Fruit fly (Drosophila melanogaster) whole organism, embryonic: ENCODE data around the gene Obp83ef.

Experiments
- BtbVII ChIP-seq: fragments of 200-800 bp; sonication (Bioruptor generic); optimal IDR thresholded peaks from 3 replicates; lab custom pipeline; 2017; ENCODE audit warnings: missing biosample characterization, mild to moderate bottlenecking, missing genetic modification characterization
- CG12391 ChIP-seq: fragments of 200-800 bp; sonication (Bioruptor generic); optimal IDR thresholded peaks from 3 replicates; lab custom pipeline; 2018; ENCODE audit warnings: missing biosample characterization, mild to moderate bottlenecking, missing genetic modification characterization, moderate library complexity
- CG15073 ChIP-seq: fragments of 200-800 bp; sonication (Bioruptor generic); optimal IDR thresholded peaks from 2 replicates; lab custom pipeline; 2016; ENCODE audit warnings: missing biosample characterization, missing genetic modification characterization
- CG31224 ChIP-seq: fragments of 200-800 bp; sonication (Bioruptor generic); IDR thresholded peaks from 2 replicates; pipeline ENCODE4 v1.3.6; 2022; ENCODE audit warnings: missing biosample characterization, missing genetic modification characterization
- CG7987 ChIP-seq: fragments of 200-800 bp; sonication (Bioruptor generic); optimal IDR thresholded peaks from 2 replicates; lab custom pipeline; 2018; ENCODE audit warnings: missing biosample characterization, mild to moderate bottlenecking, missing genetic modification characterization, moderate library complexity
- Dip2 ChIP-seq: fragments of 200-800 bp; sonication (Bioruptor generic); IDR thresholded peaks from 2 replicates; pipeline ENCODE4 v1.3.6; 2022; ENCODE audit warnings: missing biosample characterization, missing genetic modification characterization
- MESR4 ChIP-seq: fragments of 200-800 bp; sonication (Bioruptor generic); optimal IDR thresholded peaks from 2 replicates; lab custom pipeline; 2018; ENCODE audit warnings: missing biosample characterization, mild to moderate bottlenecking, missing genetic modification characterization, moderate library complexity
- Sox102F ChIP-seq: fragments of 200-800 bp; sonication (Bioruptor generic); optimal IDR thresholded peaks from 2 replicates; lab custom pipeline; 2018; ENCODE audit warnings: missing biosample characterization, mild to moderate bottlenecking, missing genetic modification characterization, moderate library complexity
- aop ChIP-seq: fragments of 200-800 bp; sonication (Bioruptor generic); IDR thresholded peaks from 2 replicates; pipeline ENCODE4 v1.3.6; 2022; ENCODE audit warnings: missing biosample characterization, missing genetic modification characterization
- eyg ChIP-seq: fragments of 200-800 bp; sonication (Bioruptor generic); optimal IDR thresholded peaks from 3 replicates; lab custom pipeline; 2016; ENCODE audit warnings: missing biosample characterization, missing genetic modification characterization
- ham ChIP-seq: fragments of 200-800 bp; sonication (Bioruptor generic); IDR thresholded peaks from 2 replicates; pipeline ENCODE4 v1.3.6; 2022; ENCODE audit warnings: missing biosample characterization, missing genetic modification characterization
- so ChIP-seq: fragments of 200-800 bp; sonication (Bioruptor generic); IDR thresholded peaks from 3 replicates; pipeline ENCODE4 v1.3.6; 2022; ENCODE audit warnings: missing biosample characterization, missing genetic modification characterization
- vvl ChIP-seq: fragments of 200-800 bp; sonication (Bioruptor generic); IDR thresholded peaks from 2 replicates; pipeline ENCODE4 v1.3.6; 2022; ENCODE audit warnings: missing biosample characterization, missing genetic modification characterization

- TF ChIP-seq eyg (GFP tag; lab: Kevin White, UChicago) (no peak), MESR4 (GFP tag; lab: Kevin White, UChicago) (no peak), CG7987 (no peak), CG12391 (no peak), BtbVII (GFP tag; lab: Kevin White, UChicago) (no peak), ham (no peak), aop (GFP tag; lab: Robert Waterston, UW) (no peak), Sox102F (no peak), CG15073 (GFP tag; lab: Kevin White, UChicago) (no peak), Dip2 (no peak), vvl (GFP tag; lab: Robert Waterston, UW) (no peak), so (GFP tag; lab: Robert Waterston, UW) (no peak), CG31224 (GFP tag; lab: Robert Waterston, UW) (no peak)
These were observed 11.5 kb upstream of the Obp83ef start, which contains the start of gene Vha14-2 for dm6 chr3R:6122292-6122691.
